Worm (Caenorhabditis elegans) whole organism, L2 larva: Measurements from ENCODE around the gene mboa-4.
A peak's percentile ranks its signal among the peaks of the same experiment; 100 is the strongest.

ENCODE experiments used
- C34F6.9 ChIP-seq: fragments of 150-350 bp; optimal IDR thresholded peaks from 2 replicates; lab custom pipeline; 2014; ENCODE audit warnings: missing biosample characterization, missing genetic modification characterization
- F13H6.1 ChIP-seq: sonication (generic microtip); optimal IDR thresholded peaks from 2 replicates; lab custom pipeline; 2016; ENCODE audit warnings: missing genetic modification characterization, missing compliant biosample characterization
- R02D3.7 ChIP-seq: fragments of 150-350 bp; optimal IDR thresholded peaks from 2 replicates; lab custom pipeline; 2014; ENCODE audit warnings: missing biosample characterization, missing genetic modification characterization
- Y55F3AM.14 ChIP-seq: fragments of 200-800 bp; sonication (Bioruptor generic); optimal IDR thresholded peaks from 2 replicates; lab custom pipeline; 2018; ENCODE audit warnings: mild to moderate bottlenecking, missing genetic modification characterization, missing compliant biosample characterization
- ZK546.5 ChIP-seq: sonication (generic microtip); optimal IDR thresholded peaks from 2 replicates; lab custom pipeline; 2017; ENCODE audit warnings: missing biosample characterization, missing genetic modification characterization
- alr-1 ChIP-seq: fragments of 150-350 bp; optimal IDR thresholded peaks from 2 replicates; lab custom pipeline; 2014; ENCODE audit warnings: missing biosample characterization, missing genetic modification characterization
- aly-2 ChIP-seq: fragments of 150-350 bp; optimal IDR thresholded peaks from 2 replicates; lab custom pipeline; 2014; ENCODE audit warnings: missing biosample characterization, missing genetic modification characterization
- ama-1 ChIP-seq: fragments of 150-350 bp; optimal IDR thresholded peaks from 2 replicates; lab custom pipeline; 2018; ENCODE audit warnings: inconsistent platforms
- blmp-1 ChIP-seq: sonication (generic microtip); optimal IDR thresholded peaks from 2 replicates; lab custom pipeline; 2017; ENCODE audit warnings: missing genetic modification characterization, mild to moderate bottlenecking, missing compliant biosample characterization, antibody characterized with exemption, moderate library complexity; ENCODE audit not compliant: insufficient read depth
- ceh-82 ChIP-seq: fragments of 150-350 bp; optimal IDR thresholded peaks from 2 replicates; lab custom pipeline; 2014; ENCODE audit warnings: missing biosample characterization, missing genetic modification characterization
- crh-2 ChIP-seq: sonication (generic microtip); optimal IDR thresholded peaks from 2 replicates; lab custom pipeline; 2017; ENCODE audit warnings: missing biosample characterization, missing genetic modification characterization
- dmd-4 ChIP-seq: sonication (generic microtip); optimal IDR thresholded peaks from 2 replicates; lab custom pipeline; 2017; ENCODE audit warnings: missing biosample characterization, missing genetic modification characterization
- egl-27 ChIP-seq: sonication (generic microtip); optimal IDR thresholded peaks from 3 replicates; lab custom pipeline; 2017; ENCODE audit warnings: missing biosample characterization, missing genetic modification reagents, missing genetic modification characterization
- elt-1 ChIP-seq: fragments of 150-350 bp; optimal IDR thresholded peaks from 2 replicates; lab custom pipeline; 2014; ENCODE audit warnings: missing biosample characterization, missing genetic modification characterization
- elt-3 ChIP-seq: sonication (generic microtip); optimal IDR thresholded peaks from 2 replicates; lab custom pipeline; 2017; ENCODE audit warnings: missing biosample characterization, missing genetic modification characterization
- gmeb-1 ChIP-seq: fragments of 150-350 bp; optimal IDR thresholded peaks from 2 replicates; lab custom pipeline; 2014; ENCODE audit warnings: missing biosample characterization, missing genetic modification characterization
- lin-11 ChIP-seq: fragments of 150-350 bp; sonication (generic microtip); optimal IDR thresholded peaks from 2 replicates; lab custom pipeline; 2014; ENCODE audit warnings: missing biosample characterization, missing genetic modification characterization, inconsistent platforms, mixed read lengths
- lin-13 ChIP-seq: fragments of 150-350 bp; optimal IDR thresholded peaks from 2 replicates; lab custom pipeline; 2014; ENCODE audit warnings: missing biosample characterization, missing genetic modification reagents, missing genetic modification characterization
- lin-39 ChIP-seq: fragments of 150-350 bp; optimal IDR thresholded peaks from 2 replicates; lab custom pipeline; 2014; ENCODE audit warnings: missing biosample characterization, missing genetic modification reagents, missing genetic modification characterization
- mbf-1 ChIP-seq: sonication (generic microtip); optimal IDR thresholded peaks from 2 replicates; lab custom pipeline; 2017; ENCODE audit warnings: missing biosample characterization, missing genetic modification characterization
- nhr-12 ChIP-seq: fragments of 150-350 bp; optimal IDR thresholded peaks from 2 replicates; lab custom pipeline; 2014; ENCODE audit warnings: missing biosample characterization, missing genetic modification characterization
- nhr-129 ChIP-seq: fragments of 150-350 bp; optimal IDR thresholded peaks from 2 replicates; lab custom pipeline; 2014; ENCODE audit warnings: missing biosample characterization, missing genetic modification characterization
- nhr-21 ChIP-seq: fragments of 150-350 bp; optimal IDR thresholded peaks from 2 replicates; lab custom pipeline; 2014; ENCODE audit warnings: missing biosample characterization, missing genetic modification characterization
- nhr-23 ChIP-seq: fragments of 150-350 bp; optimal IDR thresholded peaks from 2 replicates; lab custom pipeline; 2014; ENCODE audit warnings: missing biosample characterization, missing genetic modification reagents, missing genetic modification characterization
- nhr-237 ChIP-seq: fragments of 150-350 bp; optimal IDR thresholded peaks from 2 replicates; lab custom pipeline; 2014; ENCODE audit warnings: missing biosample characterization, missing genetic modification characterization
- nhr-6 ChIP-seq: fragments of 150-350 bp; optimal IDR thresholded peaks from 2 replicates; lab custom pipeline; 2014; ENCODE audit warnings: missing biosample characterization, missing genetic modification characterization
- nhr-77 ChIP-seq: fragments of 150-350 bp; optimal IDR thresholded peaks from 2 replicates; lab custom pipeline; 2014; ENCODE audit warnings: missing biosample characterization, missing genetic modification characterization
- peb-1 ChIP-seq: fragments of 150-350 bp; optimal IDR thresholded peaks from 2 replicates; lab custom pipeline; 2014; ENCODE audit warnings: missing biosample characterization, missing genetic modification characterization
- sem-4 ChIP-seq: fragments of 150-350 bp; optimal IDR thresholded peaks from 2 replicates; lab custom pipeline; 2014; ENCODE audit warnings: missing biosample characterization, missing genetic modification reagents, missing genetic modification characterization
- skn-1 ChIP-seq: sonication (generic microtip); optimal IDR thresholded peaks from 2 replicates; lab custom pipeline; 2017; ENCODE audit warnings: missing biosample characterization, missing genetic modification characterization
- sma-3 ChIP-seq: sonication (generic microtip); optimal IDR thresholded peaks from 2 replicates; lab custom pipeline; 2016; ENCODE audit warnings: missing genetic modification reagents, missing genetic modification characterization, missing compliant biosample characterization
- sma-9 ChIP-seq, 2 experiments: fragments of 150-350 bp in 1 of 2; sonication (generic microtip) in 1 of 2; optimal IDR thresholded peaks; 2 replicates each; lab custom pipeline; 2014 to 2016; ENCODE audit warnings: missing genetic modification characterization in 2 of 2, mild to moderate bottlenecking in 1 of 2, missing biosample characterization in 1 of 2, missing compliant biosample characterization in 1 of 2, missing genetic modification reagents in 1 of 2, moderate library complexity in 1 of 2
- snpc-4 ChIP-seq: fragments of 150-350 bp; optimal IDR thresholded peaks from 2 replicates; lab custom pipeline; 2014; ENCODE audit warnings: missing biosample characterization, missing genetic modification characterization
- unc-39 ChIP-seq: fragments of 150-350 bp; optimal IDR thresholded peaks from 2 replicates; lab custom pipeline; 2014; ENCODE audit warnings: missing biosample characterization, missing genetic modification characterization
- unc-55 ChIP-seq: fragments of 150-350 bp; sonication (generic microtip); optimal IDR thresholded peaks from 3 replicates; lab custom pipeline; 2014; ENCODE audit warnings: missing biosample characterization, missing genetic modification reagents, missing genetic modification characterization
- unc-62 ChIP-seq: fragments of 150-350 bp; optimal IDR thresholded peaks from 2 replicates; lab custom pipeline; 2014; ENCODE audit warnings: missing biosample characterization, missing genetic modification reagents, missing genetic modification characterization
- zag-1 ChIP-seq: fragments of 150-350 bp; optimal IDR thresholded peaks from 2 replicates; lab custom pipeline; 2014; ENCODE audit warnings: missing biosample characterization, missing genetic modification characterization
- ztf-1 ChIP-seq: fragments of 200-800 bp; sonication (Bioruptor generic); conservative IDR thresholded peaks from 2 replicates; pipeline ENCODE4 v1.3.6; 2022; ENCODE audit warnings: missing genetic modification characterization, missing compliant biosample characterization
- ztf-11 ChIP-seq: sonication (generic microtip); optimal IDR thresholded peaks from 2 replicates; lab custom pipeline; 2017; ENCODE audit warnings: missing biosample characterization, missing genetic modification characterization
- ztf-4 ChIP-seq: fragments of 150-350 bp; optimal IDR thresholded peaks from 2 replicates; lab custom pipeline; 2014; ENCODE audit warnings: missing biosample characterization, missing genetic modification characterization

The mboa-4 gene

ce11 chrIV:11149454-11150163, 10.2 kb downstream of the mboa-4 start, which contains the start of the genes F01G4.6 and pfd-1 (continued):
- TF ChIP-seq ceh-82 = peak; percentile 80
- peak; percentile 86 for TF ChIP-seq egl-27 (tag; lab: Kevin White, UChicago)
- TF ChIP-seq sem-4 (tag; lab: Kevin White, UChicago) = peak; percentile 92
- TF ChIP-seq nhr-12 (tag; lab: Kevin White, UChicago) = no peak
- TF ChIP-seq alr-1 (tag; lab: Kevin White, UChicago) = no peak
- peak; percentile 96 for TF ChIP-seq lin-13 (GFP tag; lab: Kevin White, UChicago)
- TF ChIP-seq dmd-4 (tag; lab: Kevin White, UChicago) = no peak
- no peak for TF ChIP-seq ztf-11
- TF ChIP-seq aly-2 (tag; lab: Kevin White, UChicago) = no peak
- no peak for TF ChIP-seq elt-1 (tag; lab: Kevin White, UChicago)
- peak; percentile 53 for TF ChIP-seq R02D3.7 (tag; lab: Kevin White, UChicago)
- peak; percentile 96 for TF ChIP-seq sma-3 (GFP tag; lab: Kevin White, UChicago)
- TF ChIP-seq peb-1 = no peak
- TF ChIP-seq zag-1 = peak; percentile 98
- TF ChIP-seq unc-55 (GFP tag; lab: Kevin White, UChicago) = peak; percentile 98
- peak; percentile 98 for TF ChIP-seq ZK546.5 (tag; lab: Kevin White, UChicago)
- TF ChIP-seq ztf-1 (GFP tag; lab: Robert Waterston, UW) = no peak
- no peak for TF ChIP-seq unc-62 (GFP tag; lab: Kevin White, UChicago)
- peak; percentile 62 for TF ChIP-seq skn-1 (tag; lab: Kevin White, UChicago)
- no peak for TF ChIP-seq elt-3 (tag; lab: Kevin White, UChicago)
- peak; percentile 94 for TF ChIP-seq ztf-4 (tag; lab: Kevin White, UChicago)
- no peak for TF ChIP-seq unc-39
- peak; percentile 95 for TF ChIP-seq sma-9 (GFP tag; optimal IDR thresholded peaks at IDR 0.05; lab: Kevin White, UChicago)
- no peak for TF ChIP-seq sma-9 (tag; optimal IDR thresholded peaks at IDR 0.05; lab: Kevin White, UChicago)
- peak; percentile 91 for TF ChIP-seq F13H6.1 (tag; lab: Kevin White, UChicago)

- TF ChIP-seq unc-62 (GFP tag; lab: Kevin White, UChicago) (no peak), snpc-4 (tag; lab: Kevin White, UChicago) (no peak), crh-2 (tag; lab: Kevin White, UChicago) (peak; percentile 52), sem-4 (tag; lab: Kevin White, UChicago) (no peak), nhr-237 (tag; lab: Kevin White, UChicago) (no peak), blmp-1 (tag; lab: Kevin White, UChicago) (no peak), ZK546.5 (tag; lab: Kevin White, UChicago) (no peak), ama-1 (lab: Kevin White, UChicago) (no peak), egl-27 (tag; lab: Kevin White, UChicago) (no peak), nhr-23 (tag; lab: Kevin White, UChicago) (no peak), ceh-82 (no peak), nhr-6 (tag; lab: Kevin White, UChicago) (no peak), elt-3 (tag; lab: Kevin White, UChicago) (no peak), ztf-1 (GFP tag; lab: Robert Waterston, UW) (no peak), sma-9 (GFP tag; optimal IDR thresholded peaks at IDR 0.05; lab: Kevin White, UChicago) (no peak), sma-9 (tag; optimal IDR thresholded peaks at IDR 0.05; lab: Kevin White, UChicago) (no peak), C34F6.9 (tag; lab: Kevin White, UChicago) (peak; percentile 13), mbf-1 (tag; lab: Kevin White, UChicago) (no peak), gmeb-1 (tag; lab: Kevin White, UChicago) (peak; percentile 20), nhr-21 (tag; lab: Kevin White, UChicago) (no peak), lin-39 (tag; lab: Kevin White, UChicago) (no peak), Y55F3AM.14 (GFP tag; lab: Kevin White, UChicago) (no peak), nhr-129 (tag; lab: Kevin White, UChicago) (peak; percentile 42), lin-11 (tag; lab: Kevin White, UChicago) (no peak), nhr-77 (tag; lab: Kevin White, UChicago) (no peak)
These were observed 10.9 kb downstream of the mboa-4 start for ce11 chrIV:11148788-11149366.
